Worm (Caenorhabditis elegans): ENCODE measurements around the gene unc-83.
A peak's percentile ranks its signal among the peaks of the same experiment; 100 is the strongest.

ce11 chrV:6461250-6461649 lies 3.6 kb upstream of the unc-83 start:
- TF ChIP-seq nhr-237 (tag; optimal IDR thresholded peaks at IDR 0.05) = no peak
- TF ChIP-seq zag-1 (tag; optimal IDR thresholded peaks at IDR 0.05) = no peak
- no peak for TF ChIP-seq mml-1 (tag; optimal IDR thresholded peaks at IDR 0.05)
- TF ChIP-seq mdl-1 (tag; optimal IDR thresholded peaks at IDR 0.05) = no peak
- TF ChIP-seq nhr-25 (tag; optimal IDR thresholded peaks at IDR 0.05) = no peak
- TF ChIP-seq pha-4 (tag; optimal IDR thresholded peaks at IDR 0.05) = no peak
- no peak for TF ChIP-seq fkh-10 (GFP tag; optimal IDR thresholded peaks at IDR 0.05)
- TF ChIP-seq elt-2 (tag; optimal IDR thresholded peaks at IDR 0.05) = peak; percentile 15
- TF ChIP-seq ZK546.5 (tag; optimal IDR thresholded peaks at IDR 0.05) = no peak
- no peak for TF ChIP-seq ceh-9 (tag; optimal IDR thresholded peaks at IDR 0.05)
- no peak for TF ChIP-seq lin-39 (tag; optimal IDR thresholded peaks at IDR 0.05)
- peak; percentile 3 for TF ChIP-seq pqm-1 (tag; optimal IDR thresholded peaks at IDR 0.05)
- no peak for TF ChIP-seq ama-1 (optimal IDR thresholded peaks at IDR 0.05)
